Worm (Caenorhabditis elegans) whole organism, L4/young adult: ENCODE data around the gene Y38C1AA.7.

ENCODE experiments used
- W03F9.2 ChIP-seq: fragments of 150-350 bp; optimal IDR thresholded peaks from 2 replicates; lab custom pipeline; 2014; ENCODE audit warnings: missing biosample characterization, missing genetic modification characterization
- him-1 ChIP-seq: sonication (generic microtip); optimal IDR thresholded peaks from 2 replicates; lab custom pipeline; 2016; ENCODE audit warnings: missing genotype, missing genetic modification reagents, missing genetic modification characterization, missing compliant biosample characterization

DNA sequence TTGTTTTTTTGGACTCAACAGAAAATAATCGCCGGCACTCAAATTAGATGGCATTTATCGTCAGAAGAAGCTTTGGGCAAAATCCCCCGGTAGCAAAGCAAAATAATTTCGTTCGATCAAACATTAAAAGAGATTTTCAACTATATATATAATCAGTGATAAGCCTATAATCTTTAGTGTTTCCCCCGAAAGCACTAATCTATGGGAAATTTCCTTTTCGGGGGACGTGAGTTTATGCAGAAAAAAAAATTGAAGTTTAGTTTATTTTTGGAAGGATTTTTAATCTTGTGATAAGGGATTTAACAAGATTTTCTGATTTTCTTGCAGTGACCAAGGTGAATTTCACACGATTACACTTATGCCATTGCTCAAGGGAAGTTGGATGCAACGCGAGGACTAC, 24.8 kb upstream of the Y38C1AA.7 start:
- TF ChIP-seq W03F9.2 (no peak), him-1 (no peak)
